Worm (Caenorhabditis elegans) whole organism, young adult: ENCODE measurements around the gene F46C5.2.
A peak's percentile ranks its signal among the peaks of the same experiment; 100 is the strongest.

Experiments used
- B0019.2 ChIP-seq: fragments of 200-800 bp; sonication (Bioruptor generic); conservative IDR thresholded peaks from 2 replicates; pipeline ENCODE4 v1.3.6; 2022; ENCODE audit warnings: missing genetic modification reagents, missing genetic modification characterization, missing compliant biosample characterization
- B0336.3 ChIP-seq: fragments of 200-800 bp; sonication (Bioruptor generic); IDR thresholded peaks from 2 replicates; pipeline ENCODE4 v1.3.6; 2022; ENCODE audit warnings: missing genetic modification characterization, missing compliant biosample characterization
- F49E8.2 ChIP-seq: sonication (generic microtip); optimal IDR thresholded peaks from 3 replicates; lab custom pipeline; 2017; ENCODE audit warnings: missing genetic modification characterization, mild to moderate bottlenecking, missing compliant biosample characterization, antibody characterized with exemption, moderate library complexity; ENCODE audit not compliant: insufficient read depth
- F55B11.4 ChIP-seq: sonication (generic microtip); optimal IDR thresholded peaks from 2 replicates; lab custom pipeline; 2016; ENCODE audit warnings: missing compliant biosample characterization, missing genetic modification characterization, borderline replicate concordance; ENCODE audit not compliant: insufficient read depth
- Y79H2A.3 ChIP-seq: fragments of 200-800 bp; sonication (Bioruptor generic); conservative IDR thresholded peaks from 2 replicates; pipeline ENCODE4 v1.3.6; 2022; ENCODE audit warnings: missing genetic modification reagents, missing genetic modification characterization, missing compliant biosample characterization
- ama-1 ChIP-seq, 3 experiments: fragments of 150-350 bp in 1 of 3; sonication (generic microtip) in 2 of 3; optimal IDR thresholded peaks; 2 replicates each; lab custom pipeline; 2014 to 2018; ENCODE audit warnings: missing biosample characterization in 2 of 3, missing genetic modification characterization in 2 of 3, missing genetic modification reagents in 2 of 3
- aptf-2 ChIP-seq: fragments of 200-800 bp; sonication (Bioruptor generic); conservative IDR thresholded peaks from 2 replicates; pipeline ENCODE4 v1.3.6; 2022; ENCODE audit warnings: missing genetic modification reagents, missing genetic modification characterization, missing compliant biosample characterization
- aptf-3 ChIP-seq: fragments of 200-800 bp; sonication (Bioruptor generic); IDR thresholded peaks from 2 replicates; pipeline ENCODE4 v1.3.6; 2022; ENCODE audit warnings: missing genetic modification characterization, missing compliant biosample characterization
- athp-1 ChIP-seq: sonication (generic microtip); optimal IDR thresholded peaks from 2 replicates; lab custom pipeline; 2017; ENCODE audit warnings: mild to moderate bottlenecking, missing genetic modification characterization, missing compliant biosample characterization
- attf-6 ChIP-seq: fragments of 200-800 bp; sonication (Bioruptor generic); IDR thresholded peaks from 2 replicates; pipeline ENCODE4 v1.3.6; 2022; ENCODE audit warnings: missing genetic modification reagents, missing genetic modification characterization, missing compliant biosample characterization
- ccch-3 ChIP-seq: fragments of 200-800 bp; sonication (Bioruptor generic); optimal IDR thresholded peaks from 2 replicates; lab custom pipeline; 2018; ENCODE audit warnings: mild to moderate bottlenecking, missing genetic modification characterization, missing compliant biosample characterization
- ceh-40 ChIP-seq: fragments of 200-800 bp; sonication (Bioruptor generic); IDR thresholded peaks from 2 replicates; pipeline ENCODE4 v1.3.6; 2022; ENCODE audit warnings: missing genetic modification characterization, missing compliant biosample characterization
- chd-7 ChIP-seq: sonication (generic microtip); optimal IDR thresholded peaks from 2 replicates; lab custom pipeline; 2016; ENCODE audit warnings: mild to moderate bottlenecking, missing genetic modification characterization, moderate library complexity, missing compliant biosample characterization
- egl-18 ChIP-seq: fragments of 200-800 bp; sonication (Bioruptor generic); IDR thresholded peaks from 2 replicates; pipeline ENCODE4 v1.3.6; 2022; ENCODE audit warnings: missing genetic modification reagents, missing genetic modification characterization, missing compliant biosample characterization
- hlh-12 ChIP-seq: sonication (generic microtip); optimal IDR thresholded peaks from 2 replicates; lab custom pipeline; 2016; ENCODE audit warnings: missing genetic modification characterization, missing compliant biosample characterization
- hmg-1.2 ChIP-seq: fragments of 200-800 bp; sonication (Bioruptor generic); IDR thresholded peaks from 2 replicates; pipeline ENCODE4 v1.3.6; 2022; ENCODE audit warnings: missing genetic modification reagents, missing genetic modification characterization, missing compliant biosample characterization
- hsf-1 ChIP-seq: fragments of 200-800 bp; sonication (Bioruptor generic); IDR thresholded peaks from 2 replicates; pipeline ENCODE4 v1.3.6; 2022; ENCODE audit warnings: missing genetic modification reagents, missing genetic modification characterization, missing compliant biosample characterization
- let-526 ChIP-seq: fragments of 200-800 bp; sonication (Bioruptor generic); IDR thresholded peaks from 2 replicates; pipeline ENCODE4 v1.3.6; 2022; ENCODE audit warnings: missing genetic modification reagents, missing genetic modification characterization, missing compliant biosample characterization
- lin-26 ChIP-seq: fragments of 200-800 bp; sonication (Bioruptor generic); IDR thresholded peaks from 2 replicates; pipeline ENCODE4 v1.3.6; 2022; ENCODE audit warnings: missing genetic modification reagents, missing genetic modification characterization, missing compliant biosample characterization
- lin-35 ChIP-seq, 3 experiments: fragments of 150-350 bp in 2 of 3; sonication (generic microtip) in 1 of 3; optimal IDR thresholded peaks; 2 replicates each; lab custom pipeline; 2014 to 2018; ENCODE audit warnings: missing biosample characterization in 3 of 3, missing genetic modification characterization in 3 of 3, missing genetic modification reagents in 3 of 3
- lin-40 ChIP-seq: sonication (generic microtip); optimal IDR thresholded peaks from 2 replicates; lab custom pipeline; 2016; ENCODE audit warnings: missing genetic modification characterization, mild to moderate bottlenecking, missing compliant biosample characterization, missing genotype, missing genetic modification reagents
- lin-54 ChIP-seq: fragments of 200-800 bp; sonication (Bioruptor generic); optimal IDR thresholded peaks from 2 replicates; lab custom pipeline; 2018; ENCODE audit warnings: mild to moderate bottlenecking, missing genetic modification characterization, missing compliant biosample characterization
- lsl-1 ChIP-seq: fragments of 200-800 bp; sonication (Bioruptor generic); optimal IDR thresholded peaks from 2 replicates; lab custom pipeline; 2018; ENCODE audit warnings: mild to moderate bottlenecking, missing genetic modification characterization, moderate library complexity, missing compliant biosample characterization
- mes-4 ChIP-seq: sonication (generic microtip); optimal IDR thresholded peaks from 2 replicates; lab custom pipeline; 2016; ENCODE audit warnings: missing genotype, missing genetic modification characterization, missing compliant biosample characterization
- mxl-1 ChIP-seq: sonication (generic microtip); optimal IDR thresholded peaks from 2 replicates; lab custom pipeline; 2016; ENCODE audit warnings: missing genetic modification characterization, missing compliant biosample characterization
- repo-1 ChIP-seq: sonication (generic microtip); optimal IDR thresholded peaks from 2 replicates; lab custom pipeline; 2017; ENCODE audit warnings: mild to moderate bottlenecking, missing genetic modification characterization, missing compliant biosample characterization
- sdz-38 ChIP-seq: sonication (generic microtip); optimal IDR thresholded peaks from 2 replicates; lab custom pipeline; 2016; ENCODE audit warnings: missing genotype, missing genetic modification characterization, missing compliant biosample characterization
- sea-2 ChIP-seq: fragments of 200-800 bp; sonication (Bioruptor generic); IDR thresholded peaks from 2 replicates; pipeline ENCODE4 v1.3.6; 2022; ENCODE audit warnings: missing genetic modification characterization, missing compliant biosample characterization
- somi-1 ChIP-seq: fragments of 200-800 bp; sonication (Bioruptor generic); optimal IDR thresholded peaks from 2 replicates; lab custom pipeline; 2018; ENCODE audit warnings: mild to moderate bottlenecking, missing genetic modification characterization, missing compliant biosample characterization
- unc-62 ChIP-seq: fragments of 150-350 bp; optimal IDR thresholded peaks from 2 replicates; lab custom pipeline; 2014; ENCODE audit warnings: missing biosample characterization, missing genetic modification reagents, missing genetic modification characterization
- zim-3 ChIP-seq: sonication (generic microtip); optimal IDR thresholded peaks from 2 replicates; lab custom pipeline; 2017; ENCODE audit warnings: mild to moderate bottlenecking, missing genetic modification characterization, moderate library complexity, missing compliant biosample characterization
- ztf-22 ChIP-seq: fragments of 200-800 bp; sonication (Bioruptor generic); optimal IDR thresholded peaks from 2 replicates; lab custom pipeline; 2018; ENCODE audit warnings: mild to moderate bottlenecking, missing genetic modification characterization, moderate library complexity, missing compliant biosample characterization
- ztf-25 ChIP-seq: fragments of 200-800 bp; sonication (Bioruptor generic); IDR thresholded peaks from 2 replicates; pipeline ENCODE4 v1.3.6; 2022; ENCODE audit warnings: missing genetic modification reagents, missing genetic modification characterization, missing compliant biosample characterization
- ztf-26 ChIP-seq: sonication (generic microtip); optimal IDR thresholded peaks from 2 replicates; lab custom pipeline; 2017; ENCODE audit warnings: missing genetic modification characterization, missing compliant biosample characterization

F46C5.2 gene

DNA sequence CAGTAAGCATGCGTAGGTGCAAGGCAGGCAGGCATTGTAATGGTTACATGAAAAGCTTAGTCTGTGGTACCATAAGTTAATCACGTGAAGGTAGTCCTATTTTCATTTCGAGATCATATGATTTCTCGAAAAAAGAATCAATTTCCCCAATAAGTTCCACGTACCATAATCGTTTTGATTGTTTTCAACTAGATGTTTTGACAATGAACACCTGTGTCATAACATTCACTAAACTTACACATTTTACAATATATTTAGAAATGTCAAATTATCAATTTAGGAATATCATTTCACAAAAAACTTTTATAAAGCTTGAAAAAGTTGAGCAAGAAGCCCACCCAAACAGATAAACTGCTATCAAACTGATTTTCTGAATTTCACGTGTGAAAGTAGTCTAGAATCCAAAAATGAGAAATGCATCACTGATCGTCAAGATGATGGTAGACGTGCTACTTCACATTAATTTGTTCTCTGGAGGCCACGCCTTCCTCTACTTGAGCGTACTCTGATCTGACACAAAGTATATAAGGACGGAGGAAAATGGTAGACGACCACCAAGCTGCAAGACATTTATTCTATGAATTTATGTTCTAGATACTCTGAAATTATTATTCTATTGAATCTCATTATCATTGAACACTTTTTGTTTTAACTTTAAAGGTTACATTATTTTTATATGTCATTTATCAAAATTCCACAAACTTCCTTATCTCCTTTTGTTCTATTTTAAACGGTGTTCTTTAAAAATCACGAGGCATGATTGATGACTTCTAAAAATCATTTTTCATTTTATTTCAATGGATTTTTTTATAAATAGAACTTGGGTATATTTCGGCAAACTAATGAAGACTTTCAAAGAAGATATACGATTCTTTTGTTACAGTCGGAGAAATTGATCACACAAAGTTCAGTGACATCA lies 9.9 kb downstream of the F46C5.2 start, which contains the start of gene F46C5.10:
F46C5.10 (minus strand) TSS at position 51 of the 919 bp plus-strand sequence.
- TF ChIP-seq lin-35 (GFP tag; optimal IDR thresholded peaks at IDR 0.05; lab: Kevin White, UChicago) (peak in 1 of 3 experiments; percentile 1), lin-40 (peak; percentile 5), ama-1 (optimal IDR thresholded peaks at IDR 0.05; lab: Kevin White, UChicago) (peak; percentile 56), ama-1 (GFP tag; optimal IDR thresholded peaks at IDR 0.05; lab: Kevin White, UChicago) (no peak), F49E8.2 (tag; lab: Kevin White, UChicago) (no peak), let-526 (GFP tag; lab: Robert Waterston, UW) (no peak), athp-1 (tag; lab: Kevin White, UChicago) (no peak), mxl-1 (no peak)
- TF ChIP-seq, all 124 proteins: peak for 3

DNA sequence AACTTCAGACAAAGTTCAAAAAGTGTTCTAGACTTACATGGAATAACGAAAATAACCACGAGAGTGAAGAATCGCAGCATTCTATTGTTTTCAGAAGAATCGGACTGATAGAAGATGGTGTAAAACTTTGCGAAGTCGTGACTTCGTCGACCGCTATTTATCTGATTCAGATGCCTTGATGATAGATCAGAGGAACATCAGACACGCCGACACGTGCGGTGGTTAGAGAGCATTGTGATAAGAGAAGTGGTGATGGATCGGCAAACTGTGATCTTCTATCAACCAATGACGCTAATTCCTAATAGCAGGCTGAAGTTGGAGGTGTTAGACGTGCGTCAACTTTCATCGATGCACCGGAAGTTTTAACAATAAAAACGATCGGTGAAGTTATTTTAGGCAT lies 10.8 kb downstream of the F46C5.2 start:
- TF ChIP-seq ceh-40 (no peak), ztf-25 (GFP tag; lab: Robert Waterston, UW) (no peak), sdz-38 (no peak), sea-2 (GFP tag; lab: Robert Waterston, UW) (no peak), ztf-22 (no peak), F55B11.4 (tag; lab: Kevin White, UChicago) (no peak), B0019.2 (no peak), lin-40 (peak; percentile 23), B0336.3 (no peak), aptf-3 (GFP tag; lab: Robert Waterston, UW) (no peak), ccch-3 (GFP tag; lab: Kevin White, UChicago) (no peak), ztf-26 (tag; lab: Kevin White, UChicago) (peak; percentile 49), somi-1 (GFP tag; lab: Kevin White, UChicago) (peak; percentile 36), lin-54 (GFP tag; lab: Kevin White, UChicago) (no peak), hmg-1.2 (GFP tag; lab: Robert Waterston, UW) (no peak)

DNA sequence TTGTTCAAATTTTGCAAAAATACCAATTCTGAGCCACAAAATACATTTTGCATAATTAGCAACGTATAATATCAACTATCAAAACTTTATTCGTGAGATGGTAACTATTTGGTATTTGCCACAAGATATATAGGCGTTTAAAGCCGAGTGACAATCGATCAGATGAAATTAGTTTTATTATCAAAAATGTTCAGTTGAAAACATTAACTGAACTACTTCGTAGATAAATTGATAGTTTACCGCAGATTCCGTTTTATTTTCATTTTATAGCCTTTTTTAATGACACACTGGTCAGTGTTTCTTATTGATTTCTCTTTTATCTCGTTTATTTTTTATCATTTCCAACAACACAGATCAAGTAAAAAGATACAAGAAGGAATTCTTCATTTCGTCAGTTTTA lies 11.9 kb downstream of the F46C5.2 start:
- TF ChIP-seq unc-62 = no peak
- TF ChIP-seq chd-7 (tag; lab: Kevin White, UChicago) = no peak
- TF ChIP-seq zim-3 (tag; lab: Kevin White, UChicago) = no peak
- TF ChIP-seq ztf-26 (tag; lab: Kevin White, UChicago) = peak; percentile 58
- TF ChIP-seq repo-1 = peak; percentile 26

DNA sequence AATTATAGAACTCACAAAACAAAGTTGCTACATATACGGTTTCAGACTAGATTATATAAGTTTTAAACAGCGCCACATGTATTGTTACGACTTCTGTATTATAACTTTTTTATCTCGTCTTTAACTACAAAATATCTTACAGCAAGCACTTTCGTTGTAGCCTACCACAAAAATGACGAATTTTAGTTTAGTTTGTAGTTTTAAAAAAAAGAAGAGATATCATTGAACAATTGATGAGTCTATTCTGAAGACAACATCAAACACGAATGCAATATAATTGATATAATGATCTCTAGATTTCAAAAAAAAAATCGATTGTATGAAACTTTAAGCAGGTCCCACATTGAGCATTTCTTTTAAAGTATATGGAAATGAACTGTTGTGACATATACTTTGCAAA lies 14.9 kb downstream of the F46C5.2 start:
- TF ChIP-seq lsl-1 = no peak
- TF ChIP-seq mes-4 (tag; lab: Kevin White, UChicago) = no peak
- no peak for TF ChIP-seq lin-26
- no peak for TF ChIP-seq Y79H2A.3 (GFP tag; lab: Robert Waterston, UW)
- TF ChIP-seq egl-18 = no peak
- TF ChIP-seq unc-62 = no peak
- no peak for TF ChIP-seq attf-6 (GFP tag; lab: Robert Waterston, UW)
- no peak for TF ChIP-seq hsf-1 (GFP tag; lab: Robert Waterston, UW)
- TF ChIP-seq somi-1 (GFP tag; lab: Kevin White, UChicago) = no peak
- TF ChIP-seq ztf-26 (tag; lab: Kevin White, UChicago) = no peak
- no peak for TF ChIP-seq ceh-40
- no peak for TF ChIP-seq aptf-2 (GFP tag; lab: Robert Waterston, UW)
- no peak for TF ChIP-seq hlh-12 (tag; lab: Kevin White, UChicago)
